Worm (Caenorhabditis elegans): ENCODE results near the gene srbc-66.

- TF ChIP-seq pha-4 (tag; optimal IDR thresholded peaks at IDR 0.05) (no peak), elt-1 (tag; optimal IDR thresholded peaks at IDR 0.05) (no peak), jun-1 (tag; optimal IDR thresholded peaks at IDR 0.05) (no peak), fkh-10 (GFP tag; optimal IDR thresholded peaks at IDR 0.05) (no peak), nhr-11 (tag; optimal IDR thresholded peaks at IDR 0.05) (no peak)
These were observed 19.1 kb downstream of the srbc-66 start, which contains the start of gene sri-21 for ce11 chrV:3549553-3549952.

Data from whole organism, L3 larva.